Worm (Caenorhabditis elegans) whole organism, late embryonic: ENCODE data around the gene mig-6.

ENCODE experiments used
- K02D7.2 ChIP-seq: sonication (generic microtip); optimal IDR thresholded peaks from 2 replicates; lab custom pipeline; 2017; ENCODE audit warnings: mild to moderate bottlenecking, missing genetic modification characterization, missing compliant biosample characterization
- ama-1 ChIP-seq: fragments of 150-350 bp; optimal IDR thresholded peaks from 2 replicates; lab custom pipeline; 2014
- dmd-4 ChIP-seq: sonication (generic microtip); optimal IDR thresholded peaks from 2 replicates; lab custom pipeline; 2016; ENCODE audit warnings: borderline replicate concordance, missing genetic modification characterization, missing compliant biosample characterization
- eyg-1 ChIP-seq: sonication (generic microtip); optimal IDR thresholded peaks from 2 replicates; lab custom pipeline; 2016; ENCODE audit warnings: missing genotype, missing genetic modification characterization, missing compliant biosample characterization
- gmeb-2 ChIP-seq: sonication (generic microtip); optimal IDR thresholded peaks from 2 replicates; lab custom pipeline; 2016; ENCODE audit warnings: missing genetic modification characterization, inconsistent platforms, missing compliant biosample characterization
- hlh-8 ChIP-seq: sonication (generic microtip); optimal IDR thresholded peaks from 2 replicates; lab custom pipeline; 2016; ENCODE audit warnings: missing genotype, missing genetic modification characterization, missing compliant biosample characterization
- lin-11 ChIP-seq: fragments of 200-800 bp; sonication (Bioruptor generic); optimal IDR thresholded peaks from 2 replicates; lab custom pipeline; 2018; ENCODE audit warnings: mild to moderate bottlenecking, missing genetic modification characterization, missing compliant biosample characterization
- nfya-1 ChIP-seq: sonication (generic microtip); optimal IDR thresholded peaks from 2 replicates; lab custom pipeline; 2017; ENCODE audit warnings: missing genetic modification characterization, mild to moderate bottlenecking, missing compliant biosample characterization, antibody characterized with exemption, moderate library complexity
- pqm-1 ChIP-seq: sonication (generic microtip); optimal IDR thresholded peaks from 2 replicates; lab custom pipeline; 2016; ENCODE audit warnings: missing genetic modification characterization, missing compliant biosample characterization
- rnt-1 ChIP-seq: sonication (generic microtip); optimal IDR thresholded peaks from 2 replicates; lab custom pipeline; 2016; ENCODE audit warnings: missing genetic modification characterization, missing compliant biosample characterization
- tbx-2 ChIP-seq: sonication (generic microtip); optimal IDR thresholded peaks from 2 replicates; lab custom pipeline; 2016; ENCODE audit warnings: missing genetic modification characterization, missing compliant biosample characterization
- tbx-7 ChIP-seq: sonication (generic microtip); optimal IDR thresholded peaks from 2 replicates; lab custom pipeline; 2016; ENCODE audit warnings: missing genotype, missing genetic modification characterization, missing compliant biosample characterization
- unc-42 ChIP-seq: sonication (generic microtip); optimal IDR thresholded peaks from 2 replicates; lab custom pipeline; 2016; ENCODE audit warnings: missing genotype, missing genetic modification characterization, missing compliant biosample characterization

DNA sequence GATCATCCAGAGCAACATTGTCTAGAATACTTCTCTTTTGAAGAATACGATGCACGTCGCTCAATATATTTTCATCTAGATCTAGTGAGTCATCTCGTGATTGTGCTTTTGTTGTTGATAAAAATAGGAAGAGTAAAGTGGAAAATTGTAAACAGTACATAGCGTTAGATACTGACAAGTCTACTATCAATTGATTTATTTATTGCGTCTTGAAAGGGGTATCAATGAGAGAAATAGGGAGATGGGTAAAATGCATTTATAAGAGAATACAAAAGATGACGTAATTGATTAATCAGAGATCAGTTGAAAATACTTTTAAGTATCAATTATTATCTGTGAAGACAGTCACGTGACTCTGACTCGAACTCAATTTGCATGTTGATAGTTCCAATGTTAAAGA is 9.9 kb downstream of the mig-6 start, which contains the start of gene txt-5:
- TF ChIP-seq nfya-1 (tag; lab: Kevin White, UChicago) (no peak), tbx-2 (no peak), eyg-1 (tag; lab: Kevin White, UChicago) (no peak), gmeb-2 (tag; lab: Kevin White, UChicago) (no peak), pqm-1 (tag; lab: Kevin White, UChicago) (no peak), rnt-1 (tag; lab: Kevin White, UChicago) (no peak), lin-11 (tag; lab: Kevin White, UChicago) (no peak), tbx-7 (tag; lab: Kevin White, UChicago) (no peak), ama-1 (no peak), unc-42 (no peak), hlh-8 (no peak), K02D7.2 (no peak), dmd-4 (tag; lab: Kevin White, UChicago) (no peak)
